Fruit fly (Drosophila melanogaster): Measurements from ENCODE around the gene OXA1L.
A peak's percentile ranks its signal among the peaks of the same experiment; 100 is the strongest.

Gene OXA1L

DNA sequence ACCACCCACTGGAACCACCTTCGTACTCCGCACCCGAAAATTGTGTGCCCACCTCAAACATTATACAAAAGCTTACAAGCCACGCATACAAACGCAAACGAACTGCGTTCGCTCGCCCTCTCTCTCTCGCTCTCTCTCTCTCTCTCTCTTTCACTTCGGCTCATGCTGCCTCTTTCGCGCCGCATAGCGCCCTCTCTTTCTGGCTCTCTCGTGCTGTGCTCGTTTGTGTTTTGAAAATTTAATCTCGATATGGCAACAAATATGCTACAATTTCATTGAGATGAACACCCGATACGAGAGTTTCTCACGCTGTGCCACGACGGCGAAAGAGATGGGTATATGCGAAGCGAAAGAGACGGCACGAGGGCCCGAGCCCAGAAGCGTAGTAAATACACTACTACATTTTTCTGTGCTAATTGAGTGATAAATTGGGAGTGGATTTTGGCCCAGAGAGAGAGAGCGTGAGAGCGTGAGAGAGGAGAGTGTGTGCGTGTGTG lies 29.7 kb downstream of the OXA1L start (continued):
- peak; percentile 52 for TF ChIP-seq ERR (GFP tag; optimal IDR thresholded peaks at IDR 0.05)
- TF ChIP-seq hkb (optimal IDR thresholded peaks at IDR 0.05): no peak
- TF ChIP-seq hkb (GFP tag; IDR thresholded peaks at IDR 0.05): peak; percentile 56
- TF ChIP-seq fd3F (GFP tag; optimal IDR thresholded peaks at IDR 0.05): no peak
- peak; percentile 1 for TF ChIP-seq ac (GFP tag; optimal IDR thresholded peaks at IDR 0.05)
- peak; percentile 23 for TF ChIP-seq bbx (GFP tag; IDR thresholded peaks at IDR 0.05; ENCODE audit: partially characterized antibody)
- TF ChIP-seq inv (GFP tag; IDR thresholded peaks at IDR 0.05; ENCODE audit: partially characterized antibody): no peak
- peak; percentile 96 for TF ChIP-seq oc (tag; optimal IDR thresholded peaks at IDR 0.05)
- peak; percentile 90 for TF ChIP-seq zen (tag; optimal IDR thresholded peaks at IDR 0.05)
- peak; percentile 39; the same call in 1 of the 2 replicates for TF ChIP-seq GATAe (GFP tag; conservative IDR thresholded peaks at IDR 0.05)
- TF ChIP-seq eyg (GFP tag; optimal IDR thresholded peaks at IDR 0.05): peak; percentile 8
- TF ChIP-seq CG33213 (GFP tag; optimal IDR thresholded peaks at IDR 0.05): peak; percentile 4
- TF ChIP-seq CoRest (tag; optimal IDR thresholded peaks at IDR 0.05): peak; percentile 62
- TF ChIP-seq p53 (GFP tag; optimal IDR thresholded peaks at IDR 0.05): peak; percentile 54
- peak; percentile 13 for TF ChIP-seq CG4707 (GFP tag; optimal IDR thresholded peaks at IDR 0.05)
- TF ChIP-seq gfzf (GFP tag; optimal IDR thresholded peaks at IDR 0.05): peak; percentile 20
- no peak for TF ChIP-seq CG12219 (GFP tag; optimal IDR thresholded peaks at IDR 0.05)
- TF ChIP-seq ATbp (GFP tag; optimal IDR thresholded peaks at IDR 0.05): peak; percentile 54
- peak; percentile 86 for TF ChIP-seq Adf1 (GFP tag; IDR thresholded peaks at IDR 0.05)
- TF ChIP-seq cwo (GFP tag; optimal IDR thresholded peaks at IDR 0.05): peak; percentile 70
- TF ChIP-seq run (tag; optimal IDR thresholded peaks at IDR 0.05): peak; percentile 40
- no peak for TF ChIP-seq lov (optimal IDR thresholded peaks at IDR 0.05)
- peak; percentile 74; the same call in 2 of the 3 replicates for TF ChIP-seq lov (GFP tag; IDR thresholded peaks at IDR 0.05)
- TF ChIP-seq CrebB (tag; optimal IDR thresholded peaks at IDR 0.05): peak; percentile 36
- peak; percentile 15 for TF ChIP-seq NfI (GFP tag; optimal IDR thresholded peaks at IDR 0.05)
- peak; percentile 18 for TF ChIP-seq fd64A (GFP tag; optimal IDR thresholded peaks at IDR 0.05)
- TF ChIP-seq Dad (GFP tag; optimal IDR thresholded peaks at IDR 0.05): peak; percentile 19
- TF ChIP-seq ab (GFP tag; optimal IDR thresholded peaks at IDR 0.05): peak; percentile 57
- TF ChIP-seq YL-1 (GFP tag; optimal IDR thresholded peaks at IDR 0.05): peak; percentile 24
- TF ChIP-seq CG14710 (tag; optimal IDR thresholded peaks at IDR 0.05): peak; percentile 42
- no peak for TF ChIP-seq MESR4 (GFP tag; optimal IDR thresholded peaks at IDR 0.05)
- peak; percentile 71 for TF ChIP-seq D19A (tag; optimal IDR thresholded peaks at IDR 0.05)
- no peak for TF ChIP-seq CG10979 (tag; optimal IDR thresholded peaks at IDR 0.05)
- peak; percentile 22; the same call in 1 of the 2 replicates for TF ChIP-seq bowl (GFP tag; IDR thresholded peaks at IDR 0.05)
- no peak for TF ChIP-seq CG6765 (GFP tag; optimal IDR thresholded peaks at IDR 0.05)
- peak in 1 of 2 experiments; percentile 76 for TF ChIP-seq Pdp1 (GFP tag; optimal IDR thresholded peaks at IDR 0.05)
- peak; percentile 2 for TF ChIP-seq Ets97D (GFP tag; optimal IDR thresholded peaks at IDR 0.05)
- no peak for TF ChIP-seq Lim3 (GFP tag; IDR thresholded peaks at IDR 0.05)
- TF ChIP-seq ttk (GFP tag; IDR thresholded peaks at IDR 0.05): 0 out of 2 replicates have a peak, but pooled peaks have one; percentile 8
- TF ChIP-seq Hmr (GFP tag; optimal IDR thresholded peaks at IDR 0.05): no peak
- TF ChIP-seq CG42726 (GFP tag; IDR thresholded peaks at IDR 0.05; ENCODE audit: partially characterized antibody): peak; percentile 65
- peak; percentile 27 for TF ChIP-seq CG6683 (GFP tag; optimal IDR thresholded peaks at IDR 0.05)
- TF ChIP-seq HLH3B (GFP tag; IDR thresholded peaks at IDR 0.05): peak; percentile 23; the same call in 1 of the 2 replicates
- TF ChIP-seq CG14860 (GFP tag; IDR thresholded peaks at IDR 0.05; ENCODE audit: partially characterized antibody): no peak
- TF ChIP-seq CG9727 (GFP tag; optimal IDR thresholded peaks at IDR 0.05): peak; percentile 21
- TF ChIP-seq maf-S (GFP tag; optimal IDR thresholded peaks at IDR 0.05): peak; percentile 20
- TF ChIP-seq chn (GFP tag; optimal IDR thresholded peaks at IDR 0.05): peak; percentile 65
- peak; percentile 15 for TF ChIP-seq CG13424 (tag; optimal IDR thresholded peaks at IDR 0.05)
- peak; percentile 46 for TF ChIP-seq CG12071 (GFP tag; optimal IDR thresholded peaks at IDR 0.05)
